Worm (Caenorhabditis elegans) whole organism, mixed stage, embryonic: ENCODE results near the gene fntb-1.

Experiments
- M03D4.4 ChIP-seq: sonication (generic microtip); optimal IDR thresholded peaks from 2 replicates; lab custom pipeline; 2017; ENCODE audit warnings: mild to moderate bottlenecking, missing genetic modification characterization, missing compliant biosample characterization
- bed-3 ChIP-seq: fragments of 200-800 bp; sonication (Bioruptor generic); optimal IDR thresholded peaks from 3 replicates; lab custom pipeline; 2018; ENCODE audit warnings: mild to moderate bottlenecking, missing genetic modification characterization, moderate library complexity, missing compliant biosample characterization
- blmp-1 ChIP-seq: fragments of 150-350 bp; optimal IDR thresholded peaks from 2 replicates; lab custom pipeline; 2014; ENCODE audit warnings: missing biosample characterization, missing genetic modification characterization
- ceh-39 ChIP-seq: fragments of 150-350 bp; optimal IDR thresholded peaks from 2 replicates; lab custom pipeline; 2014; ENCODE audit warnings: missing biosample characterization, missing genetic modification characterization
- ceh-43 ChIP-seq: fragments of 200-800 bp; sonication (Bioruptor generic); optimal IDR thresholded peaks from 2 replicates; lab custom pipeline; 2018; ENCODE audit warnings: mild to moderate bottlenecking, missing genetic modification characterization, moderate library complexity, missing compliant biosample characterization
- ceh-83 ChIP-seq: fragments of 200-800 bp; sonication (Bioruptor generic); optimal IDR thresholded peaks from 2 replicates; lab custom pipeline; 2018; ENCODE audit warnings: mild to moderate bottlenecking, missing genetic modification characterization, missing compliant biosample characterization
- ces-1 ChIP-seq: fragments of 150-350 bp; optimal IDR thresholded peaks from 2 replicates; lab custom pipeline; 2014; ENCODE audit warnings: missing biosample characterization, missing genetic modification reagents, missing genetic modification characterization
- cnd-1 ChIP-seq: fragments of 200-800 bp; sonication (Bioruptor generic); optimal IDR thresholded peaks from 2 replicates; lab custom pipeline; 2018; ENCODE audit warnings: mild to moderate bottlenecking, missing genetic modification characterization, missing compliant biosample characterization
- drap-1 ChIP-seq: fragments of 200-800 bp; sonication (Bioruptor generic); optimal IDR thresholded peaks from 3 replicates; lab custom pipeline; 2018; ENCODE audit warnings: mild to moderate bottlenecking, missing genetic modification characterization, missing compliant biosample characterization
- elt-1 ChIP-seq: sonication (generic microtip); optimal IDR thresholded peaks from 2 replicates; lab custom pipeline; 2017; ENCODE audit warnings: missing genetic modification characterization, mild to moderate bottlenecking, missing compliant biosample characterization, antibody characterized with exemption, moderate library complexity, borderline replicate concordance; ENCODE audit not compliant: insufficient read depth
- elt-3 ChIP-seq: fragments of 150-350 bp; optimal IDR thresholded peaks from 2 replicates; lab custom pipeline; 2014; ENCODE audit warnings: missing biosample characterization, missing genetic modification characterization
- flh-1 ChIP-seq: fragments of 200-800 bp; sonication (Bioruptor generic); optimal IDR thresholded peaks from 2 replicates; lab custom pipeline; 2018; ENCODE audit warnings: mild to moderate bottlenecking, missing genetic modification characterization, moderate library complexity, missing compliant biosample characterization
- ham-2 ChIP-seq: fragments of 200-800 bp; sonication (Bioruptor generic); optimal IDR thresholded peaks from 2 replicates; lab custom pipeline; 2018; ENCODE audit warnings: mild to moderate bottlenecking, missing genetic modification characterization, missing compliant biosample characterization
- hlh-1 ChIP-seq: fragments of 150-350 bp; optimal IDR thresholded peaks from 2 replicates; lab custom pipeline; 2014; ENCODE audit warnings: missing biosample characterization, missing genetic modification reagents, missing genetic modification characterization
- lin-13 ChIP-seq: fragments of 150-350 bp; optimal IDR thresholded peaks from 2 replicates; lab custom pipeline; 2014; ENCODE audit warnings: missing biosample characterization, missing genetic modification characterization
- lin-32 ChIP-seq: fragments of 200-800 bp; sonication (Bioruptor generic); optimal IDR thresholded peaks from 2 replicates; lab custom pipeline; 2018; ENCODE audit warnings: mild to moderate bottlenecking, missing genetic modification characterization, missing compliant biosample characterization
- lsy-2 ChIP-seq: fragments of 150-350 bp; optimal IDR thresholded peaks from 2 replicates; lab custom pipeline; 2014; ENCODE audit warnings: missing biosample characterization, missing genetic modification characterization
- mab-5 ChIP-seq: fragments of 150-350 bp; optimal IDR thresholded peaks from 2 replicates; lab custom pipeline; 2014; ENCODE audit warnings: missing biosample characterization, missing genetic modification characterization
- mep-1 ChIP-seq: fragments of 150-350 bp; optimal IDR thresholded peaks from 2 replicates; lab custom pipeline; 2017; ENCODE audit warnings: missing biosample characterization, missing genetic modification reagents, missing genetic modification characterization, inconsistent platforms
- mls-2 ChIP-seq: sonication (generic microtip); optimal IDR thresholded peaks from 2 replicates; lab custom pipeline; 2016; ENCODE audit warnings: mild to moderate bottlenecking, missing genetic modification characterization, moderate library complexity, missing compliant biosample characterization
- nhr-12 ChIP-seq: fragments of 150-350 bp; optimal IDR thresholded peaks from 2 replicates; lab custom pipeline; 2014; ENCODE audit warnings: missing biosample characterization, missing genetic modification characterization
- nhr-2 ChIP-seq: fragments of 150-350 bp; optimal IDR thresholded peaks from 2 replicates; lab custom pipeline; 2014; ENCODE audit warnings: missing biosample characterization, missing genetic modification characterization
- nhr-237 ChIP-seq: fragments of 150-350 bp; optimal IDR thresholded peaks from 2 replicates; lab custom pipeline; 2014; ENCODE audit warnings: missing biosample characterization, missing genetic modification characterization
- nhr-28 ChIP-seq: fragments of 150-350 bp; optimal IDR thresholded peaks from 2 replicates; lab custom pipeline; 2014; ENCODE audit warnings: missing biosample characterization, missing genetic modification characterization
- nhr-76 ChIP-seq: sonication (generic microtip); optimal IDR thresholded peaks from 2 replicates; lab custom pipeline; 2017; ENCODE audit warnings: missing biosample characterization, missing genetic modification characterization
- pha-4 ChIP-seq: fragments of 150-350 bp; optimal IDR thresholded peaks from 2 replicates; lab custom pipeline; 2018; ENCODE audit warnings: missing biosample characterization, missing genetic modification reagents, missing genetic modification characterization
- sem-2 ChIP-seq: fragments of 200-800 bp; sonication (Bioruptor generic); optimal IDR thresholded peaks from 2 replicates; lab custom pipeline; 2018; ENCODE audit warnings: mild to moderate bottlenecking, missing genetic modification characterization, missing compliant biosample characterization
- snpc-4 ChIP-seq: fragments of 150-350 bp; optimal IDR thresholded peaks from 2 replicates; lab custom pipeline; 2014; ENCODE audit warnings: missing biosample characterization, missing genetic modification characterization
- sptf-1 ChIP-seq: sonication (generic microtip); optimal IDR thresholded peaks from 2 replicates; lab custom pipeline; 2017; ENCODE audit warnings: mild to moderate bottlenecking, missing genetic modification characterization, moderate library complexity, missing compliant biosample characterization
- tbx-8 ChIP-seq: fragments of 200-800 bp; sonication (Bioruptor generic); optimal IDR thresholded peaks from 2 replicates; lab custom pipeline; 2018; ENCODE audit warnings: mild to moderate bottlenecking, missing genetic modification characterization, moderate library complexity, missing compliant biosample characterization
- unc-120 ChIP-seq: sonication (generic microtip); optimal IDR thresholded peaks from 2 replicates; lab custom pipeline; 2017; ENCODE audit warnings: missing genetic modification characterization, missing compliant biosample characterization; ENCODE audit not compliant: poor library complexity, severe bottlenecking
- unc-39 ChIP-seq: fragments of 150-350 bp; optimal IDR thresholded peaks from 2 replicates; lab custom pipeline; 2014; ENCODE audit warnings: missing biosample characterization, missing genetic modification characterization
- unc-62 ChIP-seq: fragments of 150-350 bp; optimal IDR thresholded peaks from 2 replicates; lab custom pipeline; 2014; ENCODE audit warnings: missing biosample characterization, missing genetic modification reagents, missing genetic modification characterization
- zip-8 ChIP-seq: fragments of 150-350 bp; optimal IDR thresholded peaks from 2 replicates; lab custom pipeline; 2014; ENCODE audit warnings: missing biosample characterization, missing genetic modification characterization
- ztf-11 ChIP-seq: fragments of 150-350 bp; optimal IDR thresholded peaks from 2 replicates; lab custom pipeline; 2014; ENCODE audit warnings: missing biosample characterization, missing genetic modification characterization

The fntb-1 gene

ce11 chrV:14491097-14491496, 43.6 kb downstream of the fntb-1 start:
- TF ChIP-seq lsy-2 (tag; lab: Kevin White, UChicago) (no peak), bed-3 (GFP tag; lab: Kevin White, UChicago) (no peak), nhr-12 (no peak), drap-1 (GFP tag; lab: Kevin White, UChicago) (peak; percentile 55), sem-2 (GFP tag; lab: Kevin White, UChicago) (no peak), mls-2 (tag; lab: Kevin White, UChicago) (no peak), sptf-1 (peak; percentile 2), mab-5 (tag; lab: Kevin White, UChicago) (no peak), mep-1 (no peak), flh-1 (GFP tag; lab: Kevin White, UChicago) (no peak), nhr-76 (tag; lab: Kevin White, UChicago) (no peak), ces-1 (peak; percentile 92), ceh-39 (no peak), ztf-11 (tag; lab: Kevin White, UChicago) (no peak)

ce11 chrV:14493665-14494064, 46.2 kb downstream of the fntb-1 start:
- no peak for TF ChIP-seq ztf-11 (tag; lab: Kevin White, UChicago)
- TF ChIP-seq elt-1: no peak
- no peak for TF ChIP-seq sptf-1
- no peak for TF ChIP-seq mab-5 (tag; lab: Kevin White, UChicago)
- TF ChIP-seq nhr-2 (tag; lab: Kevin White, UChicago): no peak
- TF ChIP-seq elt-3 (tag; lab: Kevin White, UChicago): no peak
- no peak for TF ChIP-seq snpc-4
- TF ChIP-seq drap-1 (GFP tag; lab: Kevin White, UChicago): no peak

- TF ChIP-seq lin-13 (tag; lab: Kevin White, UChicago): no peak
- TF ChIP-seq ceh-39: no peak
- no peak for TF ChIP-seq ceh-83 (GFP tag; lab: Kevin White, UChicago)
- TF ChIP-seq elt-3 (tag; lab: Kevin White, UChicago): no peak
- no peak for TF ChIP-seq M03D4.4
- TF ChIP-seq ces-1: no peak
- TF ChIP-seq elt-1: peak; percentile 25
- no peak for TF ChIP-seq zip-8 (tag; lab: Kevin White, UChicago)
- no peak for TF ChIP-seq bed-3 (GFP tag; lab: Kevin White, UChicago)
- TF ChIP-seq lsy-2 (tag; lab: Kevin White, UChicago): no peak
- no peak for TF ChIP-seq ceh-43 (GFP tag; lab: Kevin White, UChicago)
- peak; percentile 89 for TF ChIP-seq blmp-1 (tag; lab: Kevin White, UChicago)
- TF ChIP-seq tbx-8 (GFP tag; lab: Kevin White, UChicago): no peak
- no peak for TF ChIP-seq mls-2 (tag; lab: Kevin White, UChicago)
- no peak for TF ChIP-seq flh-1 (GFP tag; lab: Kevin White, UChicago)
- TF ChIP-seq, all 35 proteins: peak for 2
Observed at ce11 chrV:14495493-14495892, 48.0 kb downstream of the fntb-1 start.

ce11 chrV:14496446-14496845, 49.0 kb downstream of the fntb-1 start:
- no peak for TF ChIP-seq mab-5 (tag; lab: Kevin White, UChicago)
- TF ChIP-seq cnd-1 (tag; lab: Kevin White, UChicago): no peak
- no peak for TF ChIP-seq unc-39 (tag; lab: Kevin White, UChicago)
- TF ChIP-seq nhr-28: no peak
- TF ChIP-seq drap-1 (GFP tag; lab: Kevin White, UChicago): peak; percentile 51
- TF ChIP-seq pha-4 (tag; lab: Kevin White, UChicago): no peak
- peak; percentile 86 for TF ChIP-seq ces-1
- TF ChIP-seq unc-62 (GFP tag; lab: Kevin White, UChicago): peak; percentile 27

- TF ChIP-seq nhr-76 (tag; lab: Kevin White, UChicago): no peak
- peak; percentile 46 for TF ChIP-seq sptf-1
- TF ChIP-seq nhr-2 (tag; lab: Kevin White, UChicago): peak; percentile 84
- no peak for TF ChIP-seq sem-2 (GFP tag; lab: Kevin White, UChicago)
- no peak for TF ChIP-seq tbx-8 (GFP tag; lab: Kevin White, UChicago)
- TF ChIP-seq ztf-11 (tag; lab: Kevin White, UChicago): no peak
- TF ChIP-seq unc-39 (tag; lab: Kevin White, UChicago): no peak
- TF ChIP-seq ces-1: peak; percentile 8
- no peak for TF ChIP-seq zip-8 (tag; lab: Kevin White, UChicago)
- TF ChIP-seq M03D4.4: no peak
- no peak for TF ChIP-seq drap-1 (GFP tag; lab: Kevin White, UChicago)
- TF ChIP-seq ham-2 (GFP tag; lab: Kevin White, UChicago): peak; percentile 63
- TF ChIP-seq bed-3 (GFP tag; lab: Kevin White, UChicago): no peak
- TF ChIP-seq nhr-28: no peak
- TF ChIP-seq elt-3 (tag; lab: Kevin White, UChicago): no peak
- TF ChIP-seq lin-13 (tag; lab: Kevin White, UChicago): peak; percentile 51
- TF ChIP-seq flh-1 (GFP tag; lab: Kevin White, UChicago): no peak
- no peak for TF ChIP-seq elt-1
- peak; percentile 50 for TF ChIP-seq mls-2 (tag; lab: Kevin White, UChicago)
- TF ChIP-seq lin-32: no peak
- peak; percentile 52 for TF ChIP-seq mep-1
- TF ChIP-seq snpc-4: no peak
- TF ChIP-seq nhr-12: no peak
- TF ChIP-seq pha-4 (tag; lab: Kevin White, UChicago): no peak
- no peak for TF ChIP-seq ceh-43 (GFP tag; lab: Kevin White, UChicago)
- no peak for TF ChIP-seq blmp-1 (tag; lab: Kevin White, UChicago)
- no peak for TF ChIP-seq unc-120 (tag; lab: Kevin White, UChicago)
- peak; percentile 22 for TF ChIP-seq cnd-1 (tag; lab: Kevin White, UChicago)
- TF ChIP-seq mab-5 (tag; lab: Kevin White, UChicago): no peak
- no peak for TF ChIP-seq unc-62 (GFP tag; lab: Kevin White, UChicago)
- TF ChIP-seq lsy-2 (tag; lab: Kevin White, UChicago): no peak
- TF ChIP-seq ceh-39: no peak
- no peak for TF ChIP-seq ceh-83 (GFP tag; lab: Kevin White, UChicago)
- TF ChIP-seq nhr-237 (tag; lab: Kevin White, UChicago): no peak
- TF ChIP-seq hlh-1 (tag; lab: Kevin White, UChicago): no peak
Observed at ce11 chrV:14498204-14498603, 50.8 kb downstream of the fntb-1 start.
